Worm (Caenorhabditis elegans): ENCODE data around the gene srz-61.
"Not testable (repeated sequence)": the region's sequence is repeated elsewhere in the genome, so short reads cannot be mapped to it uniquely, and the experiment has no call there.

srz-61 gene

ce11 chrIV:16290745-16291144, 30.2 kb upstream of the srz-61 start, which contains the start of gene srz-75:
Gene srz-75 (minus strand): TSS chrIV:16290845.
- TF ChIP-seq dve-1 (tag; optimal IDR thresholded peaks at IDR 0.05; ENCODE audit: insufficient read depth) (no peak), aha-1 (tag) (peak; percentile 64), unc-62 (GFP tag; optimal IDR thresholded peaks at IDR 0.05 in 1 of 2) (peak in 1 of 2 experiments; percentile 77), unc-62 (tag; optimal IDR thresholded peaks at IDR 0.05) (no peak)

ce11 chrIV:16293889-16294288, 27.1 kb upstream of the srz-61 start:
- no peak for TF ChIP-seq zip-11 (GFP tag; IDR thresholded peaks at IDR 0.05)
- TF ChIP-seq pqm-1 (tag; optimal IDR thresholded peaks at IDR 0.05): peak; percentile 68
- no peak for TF ChIP-seq daf-16 (GFP tag; optimal IDR thresholded peaks at IDR 0.05)
- TF ChIP-seq daf-16 (tag; optimal IDR thresholded peaks at IDR 0.05): peak; percentile 69

ce11 chrIV:16298851-16299250, 22.1 kb upstream of the srz-61 start, which contains the start of gene srz-72:
Gene srz-72 (plus strand): TSS chrIV:16299151.
- no peak for TF ChIP-seq F37D6.2 (tag; optimal IDR thresholded peaks at IDR 0.05)
- no peak for TF ChIP-seq pha-4 (GFP tag; IDR thresholded peaks at IDR 0.05)
- TF ChIP-seq pha-4 (tag; optimal IDR thresholded peaks at IDR 0.05): no peak
- no peak for TF ChIP-seq snpc-1.2 (GFP tag; IDR thresholded peaks at IDR 0.05)
- no peak for TF ChIP-seq arid-1 (GFP tag; conservative IDR thresholded peaks at IDR 0.05)
- TF ChIP-seq D1046.2 (GFP tag; IDR thresholded peaks at IDR 0.05): no peak
- no peak for TF ChIP-seq hlh-11 (tag; optimal IDR thresholded peaks at IDR 0.05)
- no peak for TF ChIP-seq nhr-48 (tag; optimal IDR thresholded peaks at IDR 0.05)
- no peak for TF ChIP-seq nhr-10 (tag; optimal IDR thresholded peaks at IDR 0.05)
- TF ChIP-seq daf-19 (GFP tag; conservative IDR thresholded peaks at IDR 0.05): no peak
- TF ChIP-seq dpl-1 (GFP tag; optimal IDR thresholded peaks at IDR 0.05): no peak

- TF ChIP-seq snpc-1.2 (GFP tag; IDR thresholded peaks at IDR 0.05) (peak; percentile 83), mxl-3 (GFP tag; optimal IDR thresholded peaks at IDR 0.05) (no peak), egl-43 (GFP tag; IDR thresholded peaks at IDR 0.05) (0 out of 2 replicates have a peak, but pooled peaks have one; percentile 47), dve-1 (tag; optimal IDR thresholded peaks at IDR 0.05; ENCODE audit: insufficient read depth) (no peak), hmg-1.1 (GFP tag; IDR thresholded peaks at IDR 0.05) (no peak)
These were observed 14.0 kb upstream of the srz-61 start for ce11 chrIV:16306918-16307317.

- not testable (repeated sequence) for TF ChIP-seq set-16 (GFP tag; IDR thresholded peaks at IDR 0.05); nhr-237 (tag; optimal IDR thresholded peaks at IDR 0.05); egl-27 (tag; optimal IDR thresholded peaks at IDR 0.05)
These were observed 13.0 kb upstream of the srz-61 start, which contains the start of gene rac-2 for ce11 chrIV:16307925-16308324. Gene rac-2 (plus strand): TSS chrIV:16308225.

- peak; percentile 85 for TF ChIP-seq snpc-1.2 (GFP tag; IDR thresholded peaks at IDR 0.05)
- TF ChIP-seq mxl-3 (GFP tag; optimal IDR thresholded peaks at IDR 0.05): no peak
- no peak for TF ChIP-seq fkh-10 (GFP tag; optimal IDR thresholded peaks at IDR 0.05)
- TF ChIP-seq D1046.2 (GFP tag; IDR thresholded peaks at IDR 0.05): 0 out of 2 replicates have a peak, but pooled peaks have one; percentile 36
- TF ChIP-seq set-16 (GFP tag; IDR thresholded peaks at IDR 0.05): peak; percentile 75
- peak; percentile 60; the same call in 1 of the 2 replicates for TF ChIP-seq egl-43 (GFP tag; IDR thresholded peaks at IDR 0.05)
- TF ChIP-seq nhr-10 (tag; optimal IDR thresholded peaks at IDR 0.05): no peak
- TF ChIP-seq dmd-9 (GFP tag; IDR thresholded peaks at IDR 0.05): 0 out of 2 replicates have a peak, but pooled peaks have one; percentile 25
These were observed 10.9 kb upstream of the srz-61 start for ce11 chrIV:16310103-16310502.

ce11 chrIV:16320410-16320809, 556 bp upstream of the srz-61 start, which contains the start of gene K03D3.5:
Gene K03D3.5 (minus strand): TSS chrIV:16320510.
- TF ChIP-seq ztf-11 (tag; optimal IDR thresholded peaks at IDR 0.05): no peak
- TF ChIP-seq F26F4.8 (GFP tag; conservative IDR thresholded peaks at IDR 0.05): no peak
- no peak for TF ChIP-seq dmd-6 (GFP tag; IDR thresholded peaks at IDR 0.05)
- no peak for TF ChIP-seq zfp-3 (GFP tag; conservative IDR thresholded peaks at IDR 0.05)
- no peak for TF ChIP-seq lin-38 (GFP tag; IDR thresholded peaks at IDR 0.05)
- no peak for TF ChIP-seq cey-2 (tag; optimal IDR thresholded peaks at IDR 0.05; ENCODE audit: borderline replicate concordance, insufficient read depth)
- TF ChIP-seq ztf-7 (tag; optimal IDR thresholded peaks at IDR 0.05): no peak
- TF ChIP-seq T20F7.1 (GFP tag; optimal IDR thresholded peaks at IDR 0.05): no peak
